Fruit fly (Drosophila melanogaster) whole organism, pupa: Measurements from ENCODE around the gene CG13720.

ENCODE experiments used
- CG10348 ChIP-seq: fragments of 200-800 bp; sonication (Bioruptor generic); IDR thresholded peaks from 2 replicates; pipeline ENCODE4 v1.3.6; 2022; ENCODE audit warnings: missing biosample characterization, missing genetic modification characterization
- CG12605 ChIP-seq: fragments of 200-800 bp; sonication (Bioruptor generic); IDR thresholded peaks from 2 replicates; pipeline ENCODE4 v1.3.6; 2022; ENCODE audit warnings: missing biosample characterization, missing genetic modification characterization
- CG13204 ChIP-seq: fragments of 200-800 bp; sonication (Bioruptor generic); optimal IDR thresholded peaks from 2 replicates; lab custom pipeline; 2018; ENCODE audit warnings: missing biosample characterization, mild to moderate bottlenecking, missing genetic modification characterization, moderate library complexity
- CG14655 ChIP-seq: fragments of 200-800 bp; sonication (Bioruptor generic); optimal IDR thresholded peaks from 3 replicates; lab custom pipeline; 2017; ENCODE audit warnings: mild to moderate bottlenecking, missing biosample characterization, missing genetic modification reagents, missing genetic modification characterization
- CG15710 ChIP-seq: fragments of 200-800 bp; sonication (Bioruptor generic); optimal IDR thresholded peaks from 2 replicates; lab custom pipeline; 2018; ENCODE audit warnings: missing biosample characterization, mild to moderate bottlenecking, missing genetic modification characterization, moderate library complexity
- CG17806 ChIP-seq: fragments of 200-800 bp; sonication (Bioruptor generic); optimal IDR thresholded peaks from 2 replicates; lab custom pipeline; 2018; ENCODE audit warnings: missing biosample characterization, mild to moderate bottlenecking, missing genetic modification characterization, moderate library complexity
- CG32121 ChIP-seq: fragments of 200-800 bp; sonication (Bioruptor generic); IDR thresholded peaks from 2 replicates; pipeline ENCODE4 v1.3.6; 2022; ENCODE audit warnings: missing biosample characterization, missing genetic modification characterization
- CG34367 ChIP-seq: fragments of 200-800 bp; sonication (Bioruptor generic); optimal IDR thresholded peaks from 2 replicates; lab custom pipeline; 2018; ENCODE audit warnings: missing biosample characterization, mild to moderate bottlenecking, missing genetic modification characterization
- CG4496 ChIP-seq: fragments of 200-800 bp; sonication (Bioruptor generic); IDR thresholded peaks from 3 replicates; pipeline ENCODE4 v1.3.6; 2022; ENCODE audit warnings: missing biosample characterization, missing genetic modification characterization
- CG8159 ChIP-seq: fragments of 200-800 bp; sonication (Bioruptor generic); optimal IDR thresholded peaks from 3 replicates; lab custom pipeline; 2018; ENCODE audit warnings: missing biosample characterization, mild to moderate bottlenecking, missing genetic modification characterization, moderate library complexity
- CG8301 ChIP-seq: fragments of 200-800 bp; sonication (Bioruptor generic); optimal IDR thresholded peaks from 2 replicates; lab custom pipeline; 2018; ENCODE audit warnings: missing biosample characterization, mild to moderate bottlenecking, missing genetic modification characterization
- CG9948 ChIP-seq: fragments of 200-800 bp; sonication (Bioruptor generic); optimal IDR thresholded peaks from 2 replicates; lab custom pipeline; 2018; ENCODE audit warnings: missing biosample characterization, mild to moderate bottlenecking, missing genetic modification characterization, moderate library complexity
- D1 ChIP-seq: fragments of 200-800 bp; sonication (Bioruptor generic); optimal IDR thresholded peaks from 2 replicates; lab custom pipeline; 2018; ENCODE audit warnings: missing biosample characterization, mild to moderate bottlenecking, missing genetic modification characterization, moderate library complexity
- EcR ChIP-seq: fragments of 200-800 bp; sonication (Bioruptor generic); optimal IDR thresholded peaks from 3 replicates; lab custom pipeline; 2019; ENCODE audit warnings: missing biosample characterization, missing genetic modification characterization, mild to moderate bottlenecking, moderate library complexity, missing genetic modification reagents
- Ets98B ChIP-seq: fragments of 200-800 bp; sonication (Bioruptor generic); IDR thresholded peaks from 2 replicates; pipeline ENCODE4 v1.3.6; 2022; ENCODE audit warnings: missing biosample characterization, missing genetic modification characterization
- Pif1A ChIP-seq: fragments of 200-800 bp; sonication (Bioruptor generic); optimal IDR thresholded peaks from 3 replicates; lab custom pipeline; 2016; ENCODE audit warnings: missing biosample characterization, missing genetic modification characterization
- Pif1B ChIP-seq: fragments of 200-800 bp; sonication (Bioruptor generic); optimal IDR thresholded peaks from 3 replicates; lab custom pipeline; 2016; ENCODE audit warnings: missing biosample characterization, missing genetic modification characterization
- Snoo ChIP-seq: fragments of 200-800 bp; sonication (Bioruptor generic); optimal IDR thresholded peaks from 3 replicates; lab custom pipeline; 2017; ENCODE audit warnings: missing biosample characterization, mild to moderate bottlenecking, missing genetic modification characterization, inconsistent platforms
- fd96Ca ChIP-seq: fragments of 200-800 bp; sonication (Bioruptor generic); IDR thresholded peaks from 3 replicates; pipeline ENCODE4 v1.3.6; 2022; ENCODE audit warnings: missing biosample characterization, missing genetic modification characterization
- gl ChIP-seq: fragments of 200-800 bp; sonication (Bioruptor generic); optimal IDR thresholded peaks from 2 replicates; lab custom pipeline; 2018; ENCODE audit warnings: missing biosample characterization, mild to moderate bottlenecking, missing genetic modification characterization
- rn ChIP-seq: fragments of 200-800 bp; sonication (Bioruptor generic); IDR thresholded peaks from 2 replicates; pipeline ENCODE4 v1.3.6; 2022; ENCODE audit warnings: missing biosample characterization, missing genetic modification characterization

The CG13720 gene

dm6 chr3L:4500400-4500799, at the start of gene CG13720:
CG13720 (minus strand) TSS chr3L:4500500.
- TF ChIP-seq EcR (GFP tag; lab: Kevin White, UChicago) (no peak), Snoo (tag; lab: Kevin White, UChicago) (no peak), CG32121 (GFP tag; lab: Robert Waterston, UW) (no peak), CG9948 (no peak), CG14655 (peak; percentile 25), Pif1B (no peak)

dm6 chr3L:4549341-4549740, 49.0 kb upstream of the CG13720 start:
- TF ChIP-seq CG8301 (tag; lab: Kevin White, UChicago) (no peak), Snoo (tag; lab: Kevin White, UChicago) (no peak), CG10348 (GFP tag; lab: Robert Waterston, UW) (no peak), fd96Ca (no peak), CG13204 (GFP tag; lab: Kevin White, UChicago) (no peak), gl (tag; lab: Kevin White, UChicago) (no peak), EcR (GFP tag; lab: Kevin White, UChicago) (no peak), Pif1A (GFP tag; lab: Kevin White, UChicago) (no peak), rn (no peak), CG9948 (no peak), CG34367 (no peak)
- TF ChIP-seq, all 21 proteins: peak for 0

- TF ChIP-seq CG12605 (GFP tag; lab: Robert Waterston, UW) (no peak), Pif1B (no peak), Pif1A (GFP tag; lab: Kevin White, UChicago) (no peak), CG8159 (tag; lab: Kevin White, UChicago) (no peak), CG34367 (no peak), CG14655 (no peak), Snoo (tag; lab: Kevin White, UChicago) (no peak), CG9948 (no peak), EcR (GFP tag; lab: Kevin White, UChicago) (no peak), CG10348 (GFP tag; lab: Robert Waterston, UW) (no peak), fd96Ca (no peak)
Measured at dm6 chr3L:4548380-4548779, 48.1 kb upstream of the CG13720 start.

- TF ChIP-seq D1 (tag; lab: Kevin White, UChicago) = peak; percentile 91
- TF ChIP-seq Pif1A (GFP tag; lab: Kevin White, UChicago) = peak; percentile 84
- peak; percentile 91 for TF ChIP-seq CG8159 (tag; lab: Kevin White, UChicago)
- peak; percentile 71 for TF ChIP-seq gl (tag; lab: Kevin White, UChicago)
- TF ChIP-seq CG12605 (GFP tag; lab: Robert Waterston, UW) = peak; percentile 87
- TF ChIP-seq CG9948 = peak; percentile 92
- peak; percentile 72 for TF ChIP-seq Snoo (tag; lab: Kevin White, UChicago)
- peak; percentile 90 for TF ChIP-seq CG15710
- TF ChIP-seq CG13204 (GFP tag; lab: Kevin White, UChicago) = peak; percentile 59
- peak; percentile 92 for TF ChIP-seq CG14655
- peak; percentile 85 for TF ChIP-seq fd96Ca
- TF ChIP-seq CG17806 (tag; lab: Kevin White, UChicago) = peak; percentile 91
- TF ChIP-seq CG34367 = peak; percentile 87
- TF ChIP-seq CG10348 (GFP tag; lab: Robert Waterston, UW) = no peak
- peak; percentile 88 for TF ChIP-seq Pif1B
- TF ChIP-seq CG8301 (tag; lab: Kevin White, UChicago) = peak; percentile 89
- TF ChIP-seq Ets98B (GFP tag; lab: Robert Waterston, UW) = peak; percentile 87
- TF ChIP-seq CG4496 = peak; percentile 88
- peak; percentile 92 for TF ChIP-seq CG32121 (GFP tag; lab: Robert Waterston, UW)
- peak; percentile 83 for TF ChIP-seq rn
- TF ChIP-seq EcR (GFP tag; lab: Kevin White, UChicago) = peak; percentile 49
Measured at dm6 chr3L:4546650-4547049, 46.4 kb upstream of the CG13720 start.

- TF ChIP-seq CG8159 (tag; lab: Kevin White, UChicago) = peak; percentile 76
- peak; percentile 61 for TF ChIP-seq CG15710
- peak; percentile 75 for TF ChIP-seq Pif1A (GFP tag; lab: Kevin White, UChicago)
- peak; percentile 59 for TF ChIP-seq CG9948
- no peak for TF ChIP-seq EcR (GFP tag; lab: Kevin White, UChicago)
- no peak; the same call in 1 of the 2 replicates for TF ChIP-seq Ets98B (GFP tag; lab: Robert Waterston, UW)
- TF ChIP-seq CG17806 (tag; lab: Kevin White, UChicago) = peak; percentile 71
- peak; percentile 45 for TF ChIP-seq CG34367
- TF ChIP-seq CG10348 (GFP tag; lab: Robert Waterston, UW) = no peak
- TF ChIP-seq gl (tag; lab: Kevin White, UChicago) = no peak
- no peak for TF ChIP-seq rn
- TF ChIP-seq CG14655 = peak; percentile 81
- 0 out of 2 replicates have a peak, but pooled peaks have one; percentile 34 for TF ChIP-seq CG32121 (GFP tag; lab: Robert Waterston, UW)
- peak; percentile 38; the same call in 1 of the 2 replicates for TF ChIP-seq CG12605 (GFP tag; lab: Robert Waterston, UW)
- TF ChIP-seq CG13204 (GFP tag; lab: Kevin White, UChicago) = no peak
- TF ChIP-seq CG8301 (tag; lab: Kevin White, UChicago) = peak; percentile 62
- TF ChIP-seq fd96Ca = peak; percentile 60; the same call in 2 of the 3 replicates
- TF ChIP-seq Snoo (tag; lab: Kevin White, UChicago) = peak; percentile 47
- peak; percentile 19 for TF ChIP-seq Pif1B
- peak; percentile 55 for TF ChIP-seq D1 (tag; lab: Kevin White, UChicago)
- TF ChIP-seq CG4496 = 0 out of 3 replicates have a peak, but pooled peaks have one; percentile 37
- TF ChIP-seq, all 21 proteins: peak for 15
Measured at dm6 chr3L:4545731-4546130, 45.4 kb upstream of the CG13720 start.

dm6 chr3L:4545138-4545537, 44.8 kb upstream of the CG13720 start:
- TF ChIP-seq CG4496 (no peak), CG32121 (GFP tag; lab: Robert Waterston, UW) (no peak), gl (tag; lab: Kevin White, UChicago) (peak; percentile 35), CG9948 (no peak), EcR (GFP tag; lab: Kevin White, UChicago) (peak; percentile 44), CG34367 (no peak), Snoo (tag; lab: Kevin White, UChicago) (no peak), CG13204 (GFP tag; lab: Kevin White, UChicago) (peak; percentile 23), rn (no peak), CG8159 (tag; lab: Kevin White, UChicago) (no peak), CG8301 (tag; lab: Kevin White, UChicago) (no peak), Pif1B (peak; percentile 19), fd96Ca (no peak), Pif1A (GFP tag; lab: Kevin White, UChicago) (no peak), CG15710 (no peak), CG14655 (no peak), Ets98B (GFP tag; lab: Robert Waterston, UW) (no peak), D1 (tag; lab: Kevin White, UChicago) (no peak), CG10348 (GFP tag; lab: Robert Waterston, UW) (no peak), CG12605 (GFP tag; lab: Robert Waterston, UW) (no peak)
